Worm (Caenorhabditis elegans) whole organism, midembryonic: ENCODE data around the gene str-262.

Experiments used
- T22C8.4 ChIP-seq: fragments of 200-800 bp; sonication (Bioruptor generic); IDR thresholded peaks from 2 replicates; pipeline ENCODE4 v1.3.6; 2022; ENCODE audit warnings: missing genetic modification characterization, missing compliant biosample characterization
- cog-1 ChIP-seq: sonication (generic microtip); optimal IDR thresholded peaks from 2 replicates; lab custom pipeline; 2016; ENCODE audit warnings: missing genetic modification characterization, missing compliant biosample characterization
- flt-1 ChIP-seq: fragments of 200-800 bp; sonication (Bioruptor generic); IDR thresholded peaks from 2 replicates; pipeline ENCODE4 v1.3.6; 2022; ENCODE audit warnings: missing genetic modification characterization, missing compliant biosample characterization
- klf-2 ChIP-seq: fragments of 200-800 bp; sonication (Bioruptor generic); conservative IDR thresholded peaks from 2 replicates; pipeline ENCODE4 v1.3.6; 2022; ENCODE audit warnings: missing genetic modification reagents, missing genetic modification characterization, missing compliant biosample characterization
- med-1 ChIP-seq: sonication (generic microtip); optimal IDR thresholded peaks from 2 replicates; lab custom pipeline; 2017; ENCODE audit warnings: missing genetic modification characterization, mild to moderate bottlenecking, missing compliant biosample characterization, antibody characterized with exemption, missing genetic modification reagents; ENCODE audit not compliant: insufficient read depth
- ref-1 ChIP-seq: fragments of 200-800 bp; sonication (Bioruptor generic); conservative IDR thresholded peaks from 2 replicates; pipeline ENCODE4 v1.3.6; 2022; ENCODE audit warnings: missing genetic modification reagents, missing genetic modification characterization, missing compliant biosample characterization
- tab-1 ChIP-seq: fragments of 200-800 bp; sonication (Bioruptor generic); IDR thresholded peaks from 2 replicates; pipeline ENCODE4 v1.3.6; 2022; ENCODE audit warnings: missing genetic modification characterization, missing compliant biosample characterization
- ztf-23 ChIP-seq: fragments of 200-800 bp; sonication (Bioruptor generic); IDR thresholded peaks from 2 replicates; pipeline ENCODE4 v1.3.6; 2022; ENCODE audit warnings: missing genetic modification reagents, missing genetic modification characterization, missing compliant biosample characterization
- ztf-29 ChIP-seq: fragments of 200-800 bp; sonication (Bioruptor generic); IDR thresholded peaks from 2 replicates; pipeline ENCODE4 v1.3.6; 2022; ENCODE audit warnings: missing genetic modification reagents, missing genetic modification characterization, missing compliant biosample characterization

Gene str-262

ce11 chrV:724946-725806 lies 27.4 kb downstream of the str-262 start:
- 0 out of 2 replicates have a peak, but pooled peaks have one; percentile 45 for TF ChIP-seq flt-1 (GFP tag; lab: Robert Waterston, UW)
- no peak for TF ChIP-seq med-1 (GFP tag; lab: Kevin White, UChicago)
- TF ChIP-seq ref-1 (GFP tag; lab: Robert Waterston, UW): no peak

- no peak for TF ChIP-seq ref-1 (GFP tag; lab: Robert Waterston, UW)
- no peak for TF ChIP-seq cog-1 (tag; lab: Kevin White, UChicago)
- no peak for TF ChIP-seq tab-1
- TF ChIP-seq flt-1 (GFP tag; lab: Robert Waterston, UW): no peak
- no peak for TF ChIP-seq med-1 (GFP tag; lab: Kevin White, UChicago)
Observed at ce11 chrV:724470-724890, 28.1 kb downstream of the str-262 start.

- TF ChIP-seq T22C8.4 (GFP tag; lab: Robert Waterston, UW) (no peak), flt-1 (GFP tag; lab: Robert Waterston, UW) (peak; percentile 51; the same call in 1 of the 2 replicates)
Observed at ce11 chrV:723895-724352, 28.7 kb downstream of the str-262 start, which contains the start of gene fbxb-72. TSS of gene fbxb-72 (minus strand) at chrV:723952.

- no peak for TF ChIP-seq ztf-29
- TF ChIP-seq ref-1 (GFP tag; lab: Robert Waterston, UW): no peak
- TF ChIP-seq T22C8.4 (GFP tag; lab: Robert Waterston, UW): no peak
- TF ChIP-seq cog-1 (tag; lab: Kevin White, UChicago): no peak
- TF ChIP-seq ztf-23 (GFP tag; lab: Robert Waterston, UW): no peak
- no peak for TF ChIP-seq tab-1
- TF ChIP-seq med-1 (GFP tag; lab: Kevin White, UChicago): no peak
- TF ChIP-seq flt-1 (GFP tag; lab: Robert Waterston, UW): no peak
- TF ChIP-seq klf-2 (GFP tag; lab: Robert Waterston, UW): no peak
Observed at ce11 chrV:722889-723288, 29.7 kb downstream of the str-262 start.

ce11 chrV:719731-720130 lies 32.8 kb downstream of the str-262 start, which contains the start of gene srbc-40:
TSS of gene srbc-40 (minus strand) at chrV:719831.
- TF ChIP-seq med-1 (GFP tag; lab: Kevin White, UChicago): no peak
- no peak for TF ChIP-seq cog-1 (tag; lab: Kevin White, UChicago)
- no peak for TF ChIP-seq ztf-29
- TF ChIP-seq ref-1 (GFP tag; lab: Robert Waterston, UW): no peak
- TF ChIP-seq tab-1: no peak
- no peak for TF ChIP-seq flt-1 (GFP tag; lab: Robert Waterston, UW)

- no peak for TF ChIP-seq klf-2 (GFP tag; lab: Robert Waterston, UW)
- TF ChIP-seq med-1 (GFP tag; lab: Kevin White, UChicago): no peak
- TF ChIP-seq ztf-23 (GFP tag; lab: Robert Waterston, UW): no peak
- TF ChIP-seq cog-1 (tag; lab: Kevin White, UChicago): no peak
- TF ChIP-seq ztf-29: no peak
- no peak for TF ChIP-seq ref-1 (GFP tag; lab: Robert Waterston, UW)
- TF ChIP-seq flt-1 (GFP tag; lab: Robert Waterston, UW): no peak
- no peak for TF ChIP-seq tab-1
- no peak for TF ChIP-seq T22C8.4 (GFP tag; lab: Robert Waterston, UW)
Observed at ce11 chrV:712882-713281, 39.7 kb downstream of the str-262 start, which contains the start of gene cyp-33C11. TSS of gene cyp-33C11 (minus strand) at chrV:712982.

ce11 chrV:708808-709207 lies 43.8 kb downstream of the str-262 start, which contains the start of gene srbc-39:
TSS of gene srbc-39 (plus strand) at chrV:709108.
- TF ChIP-seq ztf-29: no peak
- TF ChIP-seq cog-1 (tag; lab: Kevin White, UChicago): no peak
- TF ChIP-seq klf-2 (GFP tag; lab: Robert Waterston, UW): no peak

ce11 chrV:706918-707317 lies 45.7 kb downstream of the str-262 start, which contains the start of gene srbc-38:
TSS of gene srbc-38 (plus strand) at chrV:707218.
- TF ChIP-seq flt-1 (GFP tag; lab: Robert Waterston, UW): no peak
- no peak for TF ChIP-seq ztf-29
- no peak for TF ChIP-seq T22C8.4 (GFP tag; lab: Robert Waterston, UW)

- TF ChIP-seq flt-1 (GFP tag; lab: Robert Waterston, UW) (peak; percentile 66; the same call in 1 of the 2 replicates), ztf-23 (GFP tag; lab: Robert Waterston, UW) (peak; percentile 68; the same call in 1 of the 2 replicates), ref-1 (GFP tag; lab: Robert Waterston, UW) (peak; percentile 69)
Observed at ce11 chrV:706449-706848, 46.1 kb downstream of the str-262 start.

- no peak for TF ChIP-seq ref-1 (GFP tag; lab: Robert Waterston, UW)
- no peak for TF ChIP-seq ztf-23 (GFP tag; lab: Robert Waterston, UW)
- no peak for TF ChIP-seq T22C8.4 (GFP tag; lab: Robert Waterston, UW)
- no peak for TF ChIP-seq tab-1
- no peak for TF ChIP-seq ztf-29
- no peak for TF ChIP-seq flt-1 (GFP tag; lab: Robert Waterston, UW)
- TF ChIP-seq klf-2 (GFP tag; lab: Robert Waterston, UW): no peak
- TF ChIP-seq med-1 (GFP tag; lab: Kevin White, UChicago): no peak
- TF ChIP-seq cog-1 (tag; lab: Kevin White, UChicago): no peak
Observed at ce11 chrV:702260-702659, 50.3 kb downstream of the str-262 start, which contains the start of gene srbc-37. TSS of gene srbc-37 (plus strand) at chrV:702560.
